Worm (Caenorhabditis elegans) whole organism, L4/young adult: ENCODE data around the gene mdt-30.

Experiments
- dao-5 ChIP-seq: sonication (generic microtip); optimal IDR thresholded peaks from 2 replicates; lab custom pipeline; 2016; ENCODE audit warnings: missing genotype, missing genetic modification characterization, moderate library complexity, missing compliant biosample characterization
- him-1 ChIP-seq: sonication (generic microtip); optimal IDR thresholded peaks from 2 replicates; lab custom pipeline; 2016; ENCODE audit warnings: missing genotype, missing genetic modification reagents, missing genetic modification characterization, missing compliant biosample characterization

DNA sequence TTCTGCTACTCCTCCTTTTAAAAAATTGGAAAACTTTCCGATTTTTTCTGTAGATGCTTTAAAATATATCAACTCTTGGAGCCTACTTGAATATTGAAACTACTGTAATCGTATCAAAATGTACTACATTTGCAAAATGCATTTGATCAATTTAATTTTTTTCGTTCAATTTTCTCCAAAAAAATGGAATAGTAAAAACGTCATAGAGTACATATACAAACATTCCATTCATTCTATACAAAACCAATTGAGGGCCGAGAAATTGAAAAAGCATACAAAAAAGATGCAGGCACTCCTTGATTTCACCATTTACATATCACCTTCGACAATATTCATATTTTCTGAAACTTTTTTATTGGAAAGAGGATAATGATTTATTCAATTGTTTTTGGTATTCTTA is 23.8 kb downstream of the mdt-30 start, which contains the start of gene C06G4.6:
- TF ChIP-seq dao-5 (no peak), him-1 (no peak)
